Fruit fly (Drosophila melanogaster) whole organism, embryonic: Measurements from ENCODE around the gene Hecw.
A peak's percentile ranks its signal among the peaks of the same experiment; 100 is the strongest.

Source experiments
- Atf-2 ChIP-seq: fragments of 200-800 bp; sonication (Bioruptor generic); optimal IDR thresholded peaks from 2 replicates; lab custom pipeline; 2016; ENCODE audit warnings: missing biosample characterization, missing genetic modification characterization
- Awh ChIP-seq: fragments of 200-800 bp; sonication (Bioruptor generic); IDR thresholded peaks from 2 replicates; pipeline ENCODE4, ENCODE4 v1.3.6; 2022; ENCODE audit warnings: missing biosample characterization, missing genetic modification characterization
- BEAF-32 ChIP-seq: fragments of 200-800 bp; sonication (Bioruptor generic); optimal IDR thresholded peaks from 3 replicates; lab custom pipeline; 2017; ENCODE audit warnings: missing biosample characterization, missing genetic modification characterization, mild to moderate bottlenecking, moderate library complexity, missing genetic modification reagents
- Bgb ChIP-seq: fragments of 200-800 bp; sonication (Bioruptor generic); IDR thresholded peaks from 2 replicates; pipeline ENCODE4 v1.3.6; 2022; ENCODE audit warnings: missing biosample characterization, missing genetic modification characterization; ENCODE audit not compliant: partially characterized antibody
- CG10147 ChIP-seq: fragments of 200-800 bp; sonication (Bioruptor generic); optimal IDR thresholded peaks from 2 replicates; lab custom pipeline; 2019; ENCODE audit warnings: missing biosample characterization, mild to moderate bottlenecking, missing genetic modification characterization, moderate library complexity
- CG10267 ChIP-seq: fragments of 200-800 bp; sonication (Bioruptor generic); optimal IDR thresholded peaks from 2 replicates; lab custom pipeline; 2018; ENCODE audit warnings: missing biosample characterization, mild to moderate bottlenecking, missing genetic modification characterization, moderate library complexity
- CG11085 ChIP-seq: fragments of 200-800 bp; sonication (Bioruptor generic); IDR thresholded peaks from 2 replicates; pipeline ENCODE4 v1.3.6; 2022; ENCODE audit warnings: missing biosample characterization, missing genetic modification characterization
- CG11093 ChIP-seq: fragments of 200-800 bp; sonication (Bioruptor generic); IDR thresholded peaks from 3 replicates; pipeline ENCODE4 v1.3.6; 2022; ENCODE audit warnings: missing biosample characterization, missing genetic modification characterization
- CG11398 ChIP-seq: fragments of 200-800 bp; sonication (Bioruptor generic); optimal IDR thresholded peaks from 2 replicates; lab custom pipeline; 2016; ENCODE audit warnings: missing biosample characterization, missing genetic modification characterization
- CG11560 ChIP-seq: fragments of 200-800 bp; sonication (Bioruptor generic); IDR thresholded peaks from 3 replicates; pipeline ENCODE4 v1.3.6; 2022; ENCODE audit warnings: missing biosample characterization, missing genetic modification characterization
- CG14860 ChIP-seq: fragments of 200-800 bp; sonication (Bioruptor generic); IDR thresholded peaks from 3 replicates; pipeline ENCODE4 v1.3.6; 2022; ENCODE audit warnings: missing biosample characterization, missing genetic modification characterization; ENCODE audit not compliant: partially characterized antibody
- CG16815 ChIP-seq: fragments of 200-800 bp; sonication (Bioruptor generic); optimal IDR thresholded peaks from 3 replicates; lab custom pipeline; 2017; ENCODE audit warnings: missing biosample characterization, mild to moderate bottlenecking, missing genetic modification characterization
- CG16863 ChIP-seq: fragments of 200-800 bp; sonication (Bioruptor generic); optimal IDR thresholded peaks from 3 replicates; lab custom pipeline; 2016; ENCODE audit warnings: missing biosample characterization, missing genetic modification characterization
- CG33213 ChIP-seq: fragments of 200-800 bp; sonication (Bioruptor generic); optimal IDR thresholded peaks from 3 replicates; lab custom pipeline; 2016; ENCODE audit warnings: missing biosample characterization, missing genetic modification characterization
- CG4854 ChIP-seq: fragments of 200-800 bp; sonication (Bioruptor generic); optimal IDR thresholded peaks from 2 replicates; lab custom pipeline; 2016; ENCODE audit warnings: missing biosample characterization, missing genetic modification characterization, inconsistent platforms
- CG7839 ChIP-seq: fragments of 200-800 bp; sonication (Bioruptor generic); optimal IDR thresholded peaks from 3 replicates; lab custom pipeline; 2018; ENCODE audit warnings: missing biosample characterization, mild to moderate bottlenecking, missing genetic modification characterization, moderate library complexity
- Dll ChIP-seq: fragments of 200-800 bp; sonication (Bioruptor generic); IDR thresholded peaks from 4 replicates; pipeline ENCODE4 v1.3.6; 2022; ENCODE audit warnings: missing biosample characterization, missing genetic modification characterization; ENCODE audit not compliant: partially characterized antibody
- Fer3 ChIP-seq: fragments of 200-800 bp; sonication (Bioruptor generic); optimal IDR thresholded peaks from 2 replicates; lab custom pipeline; 2018; ENCODE audit warnings: missing biosample characterization, mild to moderate bottlenecking, missing genetic modification characterization, moderate library complexity
- Gsc ChIP-seq: fragments of 200-800 bp; sonication (Bioruptor generic); IDR thresholded peaks from 2 replicates; pipeline ENCODE4 v1.3.6; 2022; ENCODE audit warnings: missing biosample characterization, missing genetic modification characterization
- HHEX ChIP-seq: fragments of 200-800 bp; sonication (Bioruptor generic); optimal IDR thresholded peaks from 3 replicates; lab custom pipeline; 2017; ENCODE audit warnings: missing biosample characterization, mild to moderate bottlenecking, missing genetic modification characterization, missing genetic modification reagents
- Hmr ChIP-seq: fragments of 200-800 bp; sonication (Bioruptor generic); optimal IDR thresholded peaks from 3 replicates; lab custom pipeline; 2017; ENCODE audit warnings: mild to moderate bottlenecking, missing biosample characterization, missing genetic modification reagents, missing genetic modification characterization
- MESR4 ChIP-seq: fragments of 200-800 bp; sonication (Bioruptor generic); optimal IDR thresholded peaks from 2 replicates; lab custom pipeline; 2018; ENCODE audit warnings: missing biosample characterization, mild to moderate bottlenecking, missing genetic modification characterization, moderate library complexity
- Mad ChIP-seq: fragments of 200-800 bp; sonication (Bioruptor generic); optimal IDR thresholded peaks from 2 replicates; lab custom pipeline; 2016; ENCODE audit warnings: missing biosample characterization, missing genetic modification characterization
- NFAT ChIP-seq: fragments of 200-800 bp; sonication (Bioruptor generic); IDR thresholded peaks from 2 replicates; pipeline ENCODE4 v1.3.6; 2022; ENCODE audit warnings: missing biosample characterization, missing genetic modification characterization
- Pdp1 ChIP-seq, 2 experiments: fragments of 200-800 bp; sonication (Bioruptor generic); optimal IDR thresholded peaks; 3 replicates each; lab custom pipeline; 2016; ENCODE audit warnings: missing biosample characterization in 2 of 2, missing genetic modification characterization in 2 of 2, mild to moderate bottlenecking in 1 of 2, moderate library complexity in 1 of 2
- Poxn ChIP-seq: fragments of 200-800 bp; sonication (Bioruptor generic); IDR thresholded peaks from 2 replicates; pipeline ENCODE4 v1.3.6; 2022; ENCODE audit warnings: missing biosample characterization, missing genetic modification characterization
- Scr ChIP-seq: fragments of 200-800 bp; sonication (Bioruptor generic); IDR thresholded peaks from 2 replicates; pipeline ENCODE4 v1.3.6; 2022; ENCODE audit warnings: missing biosample characterization, missing genetic modification characterization; ENCODE audit not compliant: partially characterized antibody
- Stat92E ChIP-seq, 3 experiments: fragments of >200 bp in 2 of 3; fragments of 200-800 bp in 1 of 3; sonication (Bioruptor generic) in 1 of 3; optimal IDR thresholded peaks; 2 replicates each; lab custom pipeline; 2017 to 2019; ENCODE audit warnings: missing biosample characterization in 3 of 3, missing genetic modification characterization in 3 of 3, mild to moderate bottlenecking in 1 of 3, moderate library complexity in 1 of 3
- Tbp ChIP-seq: fragments of >200 bp; optimal IDR thresholded peaks from 2 replicates; lab custom pipeline; 2018; ENCODE audit warnings: missing biosample characterization, missing genetic modification characterization
- Xrp1 ChIP-seq: fragments of 200-800 bp; sonication (Bioruptor generic); IDR thresholded peaks from 2 replicates; pipeline ENCODE4 v1.3.6; 2022; ENCODE audit warnings: missing biosample characterization, missing genetic modification characterization
- amos ChIP-seq: fragments of 200-800 bp; sonication (Bioruptor generic); IDR thresholded peaks from 2 replicates; pipeline ENCODE4 v1.3.6; 2022; ENCODE audit warnings: missing biosample characterization, missing genetic modification characterization; ENCODE audit not compliant: partially characterized antibody
- az2 ChIP-seq: fragments of 200-800 bp; sonication (Bioruptor generic); optimal IDR thresholded peaks from 3 replicates; lab custom pipeline; 2016; ENCODE audit warnings: missing biosample characterization, missing genetic modification characterization
- btn ChIP-seq: fragments of 200-800 bp; sonication (Bioruptor generic); optimal IDR thresholded peaks from 2 replicates; lab custom pipeline; 2016; ENCODE audit warnings: missing biosample characterization, missing genetic modification characterization
- crp ChIP-seq, 2 experiments: fragments of 200-800 bp; sonication (Bioruptor generic); optimal IDR thresholded peaks; 2 replicates in 1 of 2; 3 replicates in 1 of 2; lab custom pipeline; 2017; ENCODE audit warnings: missing biosample characterization in 2 of 2, missing genetic modification characterization in 2 of 2, mild to moderate bottlenecking in 1 of 2, moderate library complexity in 1 of 2
- danr ChIP-seq: fragments of 200-800 bp; sonication (Bioruptor generic); IDR thresholded peaks from 2 replicates; pipeline ENCODE4 v1.3.6; 2022; ENCODE audit warnings: missing biosample characterization, missing genetic modification characterization
- dmrt99B ChIP-seq: fragments of 200-800 bp; sonication (Bioruptor generic); optimal IDR thresholded peaks from 2 replicates; lab custom pipeline; 2018; ENCODE audit warnings: missing biosample characterization, mild to moderate bottlenecking, missing genetic modification characterization, moderate library complexity
- ind ChIP-seq: fragments of 200-800 bp; sonication (Bioruptor generic); optimal IDR thresholded peaks from 3 replicates; lab custom pipeline; 2016; ENCODE audit warnings: missing biosample characterization, missing genetic modification characterization
- jing ChIP-seq: fragments of 200-800 bp; sonication (Bioruptor generic); optimal IDR thresholded peaks from 2 replicates; lab custom pipeline; 2018; ENCODE audit warnings: missing biosample characterization, mild to moderate bottlenecking, missing genetic modification characterization
- lmd ChIP-seq: fragments of 200-800 bp; sonication (Bioruptor generic); IDR thresholded peaks from 2 replicates; pipeline ENCODE4 v1.3.6; 2022; ENCODE audit warnings: missing biosample characterization, missing genetic modification characterization
- pan ChIP-seq, 4 experiments: fragments of >200 bp in 3 of 4; fragments of 200-800 bp in 1 of 4; sonication (Bioruptor generic) in 1 of 4; optimal IDR thresholded peaks in 3 of 4; IDR thresholded peaks in 1 of 4; 2 replicates each; pipeline versions ENCODE4 v1.3.6 to Lab custom; 2017 to 2022; ENCODE audit warnings: missing biosample characterization in 2 of 4, missing genetic modification characterization in 2 of 4, mixed read lengths in 1 of 4
- sna ChIP-seq: fragments of 200-800 bp; sonication (Bioruptor generic); IDR thresholded peaks from 2 replicates; pipeline ENCODE4 v1.3.6; 2022; ENCODE audit warnings: missing biosample characterization, missing genetic modification characterization; ENCODE audit not compliant: partially characterized antibody
- sqz ChIP-seq: fragments of 200-800 bp; sonication (Bioruptor generic); optimal IDR thresholded peaks from 3 replicates; lab custom pipeline; 2018; ENCODE audit warnings: missing biosample characterization, mild to moderate bottlenecking, missing genetic modification characterization
- tup ChIP-seq: fragments of 200-800 bp; sonication (Bioruptor generic); optimal IDR thresholded peaks from 2 replicates; lab custom pipeline; 2016; ENCODE audit warnings: missing biosample characterization, mild to moderate bottlenecking, missing genetic modification characterization, moderate library complexity
- vnd ChIP-seq: fragments of 200-800 bp; sonication (Bioruptor generic); IDR thresholded peaks from 3 replicates; pipeline ENCODE4 v1.3.6; 2022; ENCODE audit warnings: missing biosample characterization, missing genetic modification characterization; ENCODE audit not compliant: partially characterized antibody
- z ChIP-seq: fragments of 200-800 bp; sonication (Bioruptor generic); IDR thresholded peaks from 3 replicates; pipeline ENCODE4 v1.3.6; 2022; ENCODE audit warnings: missing biosample characterization, missing genetic modification characterization
- zf30C ChIP-seq: fragments of 200-800 bp; sonication (Bioruptor generic); optimal IDR thresholded peaks from 3 replicates; lab custom pipeline; 2018; ENCODE audit warnings: missing biosample characterization, mild to moderate bottlenecking, missing genetic modification characterization
- zfh1 ChIP-seq: fragments of 200-800 bp; sonication (Bioruptor generic); IDR thresholded peaks from 3 replicates; pipeline ENCODE4 v1.3.6; 2022; ENCODE audit warnings: missing biosample characterization, missing genetic modification characterization
- zfh2 ChIP-seq: fragments of 200-800 bp; sonication (Bioruptor generic); optimal IDR thresholded peaks from 2 replicates; lab custom pipeline; 2016; ENCODE audit warnings: missing biosample characterization, missing genetic modification characterization

The Hecw gene

DNA sequence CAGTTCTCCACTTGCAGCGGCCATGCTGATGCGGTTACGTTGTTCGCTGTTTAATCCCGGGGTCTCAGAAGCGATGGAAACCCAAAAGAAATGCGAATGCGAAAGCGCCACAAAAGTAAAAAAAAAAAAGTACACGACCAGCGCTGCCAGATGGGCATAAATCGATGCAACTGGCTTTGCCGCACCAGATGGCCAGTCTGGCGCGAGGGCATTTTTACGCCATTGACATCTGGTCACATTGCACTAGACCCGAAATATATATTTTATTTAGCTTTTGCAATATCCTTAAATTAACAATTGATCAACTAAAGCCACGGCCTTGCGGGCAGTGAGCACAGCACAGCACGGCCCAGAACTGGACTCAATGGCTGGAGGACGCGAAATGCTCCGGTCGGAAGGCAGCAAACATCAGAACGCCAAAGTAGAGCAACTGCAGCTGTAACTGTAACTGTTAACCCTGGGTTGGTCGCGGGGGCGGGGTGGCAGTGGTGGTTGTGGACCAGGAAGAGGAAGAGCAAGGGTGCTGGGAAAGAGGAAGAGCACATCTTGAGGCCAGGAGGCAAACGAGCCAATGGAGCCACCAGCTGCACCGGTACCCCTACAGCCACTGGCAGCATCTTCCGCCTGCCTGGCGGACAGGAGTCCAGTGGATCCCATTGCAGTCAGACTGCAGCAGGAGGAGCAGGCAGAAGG, at the start of gene Hecw, which contains the start of gene LysRS (continued):
- no peak for TF ChIP-seq Tbp (GFP tag; lab: Kevin White, UChicago)
- TF ChIP-seq dmrt99B (tag; lab: Kevin White, UChicago), result no peak
- no peak for TF ChIP-seq Stat92E (GFP tag; optimal IDR thresholded peaks at IDR 0.05; lab: Kevin White, UChicago)
- TF ChIP-seq HHEX, result no peak
- TF ChIP-seq zfh1 (GFP tag; lab: Robert Waterston, UW), result no peak
- no peak for TF ChIP-seq CG11093
- TF ChIP-seq sna, result no peak
- no peak for TF ChIP-seq CG16815 (GFP tag; lab: Kevin White, UChicago)
- no peak for TF ChIP-seq CG14860 (GFP tag; lab: Robert Waterston, UW)
- TF ChIP-seq CG11398 (GFP tag; lab: Kevin White, UChicago), result no peak
- no peak for TF ChIP-seq CG11560 (tag; lab: Robert Waterston, UW)
- TF ChIP-seq Dll, result no peak; the same call in 3 of the 4 replicates
- TF ChIP-seq Xrp1 (GFP tag; lab: Robert Waterston, UW), result no peak
- peak; percentile 36 for TF ChIP-seq CG10267
- no peak for TF ChIP-seq Hmr (GFP tag; lab: Kevin White, UChicago)
- TF ChIP-seq az2 (GFP tag; lab: Kevin White, UChicago), result no peak
- TF ChIP-seq ind (GFP tag; lab: Kevin White, UChicago), result no peak
- no peak for TF ChIP-seq CG10147
- no peak for TF ChIP-seq CG7839 (tag; lab: Kevin White, UChicago)
- TF ChIP-seq MESR4 (GFP tag; lab: Kevin White, UChicago), result peak; percentile 83
- TF ChIP-seq Fer3 (tag; lab: Kevin White, UChicago), result no peak
- TF ChIP-seq NFAT, result no peak
- TF ChIP-seq CG33213, result peak; percentile 18
- no peak for TF ChIP-seq Mad (GFP tag; lab: Kevin White, UChicago)
- TF ChIP-seq Gsc (GFP tag; lab: Robert Waterston, UW), result no peak
- no peak for TF ChIP-seq CG11085 (GFP tag; lab: Robert Waterston, UW)
- peak; percentile 63 for TF ChIP-seq BEAF-32 (GFP tag; lab: Kevin White, UChicago)
- no peak for TF ChIP-seq CG4854 (GFP tag; lab: Kevin White, UChicago)
- TF ChIP-seq Poxn (GFP tag; lab: Robert Waterston, UW), result no peak
- TF ChIP-seq Pdp1 (GFP tag; optimal IDR thresholded peaks at IDR 0.05; lab: Kevin White, UChicago), result peak in 1 of 2 experiments; percentile 39
- TF ChIP-seq sqz (GFP tag; lab: Kevin White, UChicago), result peak; percentile 92
- TF ChIP-seq amos, result peak; percentile 49; the same call in 1 of the 2 replicates
- peak in 1 of 2 experiments; percentile 42 for TF ChIP-seq crp (GFP tag; optimal IDR thresholded peaks at IDR 0.05; lab: Kevin White, UChicago)
- no peak for TF ChIP-seq Awh (GFP tag; lab: Robert Waterston, UW)
- TF ChIP-seq z (GFP tag; lab: Robert Waterston, UW), result no peak
- TF ChIP-seq btn, result no peak
- TF ChIP-seq Bgb (GFP tag; lab: Robert Waterston, UW), result peak; percentile 40; the same call in 1 of the 2 replicates
- no peak for TF ChIP-seq pan (optimal IDR thresholded peaks at IDR 0.05; lab: Kevin White, UChicago)
- no peak for TF ChIP-seq pan (GFP tag; optimal IDR thresholded peaks at IDR 0.05 in 1 of 2, IDR thresholded peaks at IDR 0.05 in 1 of 2)
- TF ChIP-seq Scr, result peak; percentile 41; the same call in 1 of the 2 replicates
- no peak for TF ChIP-seq tup (GFP tag; lab: Kevin White, UChicago)
- TF ChIP-seq Atf-2 (GFP tag; lab: Kevin White, UChicago), result no peak
- TF ChIP-seq jing (GFP tag; lab: Kevin White, UChicago), result no peak
- TF ChIP-seq CG16863 (GFP tag; lab: Kevin White, UChicago), result no peak
- TF ChIP-seq danr (GFP tag; lab: Robert Waterston, UW), result no peak
- no peak for TF ChIP-seq zf30C (GFP tag; lab: Kevin White, UChicago)
- TF ChIP-seq vnd (GFP tag; lab: Robert Waterston, UW), result no peak
- no peak for TF ChIP-seq zfh2 (GFP tag; lab: Kevin White, UChicago)
- no peak for TF ChIP-seq lmd
